Worm (Caenorhabditis elegans) whole organism, L4/young adult: Measurements from ENCODE around the gene acox-3.

Experiments
- W03F9.2 ChIP-seq: fragments of 150-350 bp; optimal IDR thresholded peaks from 2 replicates; lab custom pipeline; 2014; ENCODE audit warnings: missing biosample characterization, missing genetic modification characterization
- dao-5 ChIP-seq: sonication (generic microtip); optimal IDR thresholded peaks from 2 replicates; lab custom pipeline; 2016; ENCODE audit warnings: missing genotype, missing genetic modification characterization, moderate library complexity, missing compliant biosample characterization
- him-1 ChIP-seq: sonication (generic microtip); optimal IDR thresholded peaks from 2 replicates; lab custom pipeline; 2016; ENCODE audit warnings: missing genotype, missing genetic modification reagents, missing genetic modification characterization, missing compliant biosample characterization

DNA sequence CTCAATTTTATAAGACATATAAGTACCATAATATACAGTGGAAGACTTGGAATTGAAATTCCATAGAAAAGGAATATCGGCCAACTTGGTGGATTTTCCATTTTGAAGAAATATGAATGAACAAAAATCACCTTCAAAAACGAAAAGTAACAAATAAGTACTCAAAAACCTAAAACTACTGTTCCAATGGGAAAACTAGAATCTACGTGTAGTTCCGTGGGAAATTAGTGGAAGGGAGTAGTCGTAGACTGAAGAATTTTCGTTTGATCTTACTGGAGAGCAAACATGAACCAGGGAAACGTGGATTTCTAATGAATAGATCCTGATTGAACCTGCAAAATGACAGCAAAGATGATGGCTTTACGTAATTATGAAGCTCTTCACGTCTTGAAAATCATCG, 23.6 kb upstream of the acox-3 start, which contains the start of gene srv-31:
- no peak for TF ChIP-seq W03F9.2 (tag; lab: Kevin White, UChicago)
- TF ChIP-seq him-1 (tag; lab: Kevin White, UChicago) = no peak
- TF ChIP-seq dao-5 (tag; lab: Kevin White, UChicago) = no peak
